Worm (Caenorhabditis elegans) whole organism, L4 larva: ENCODE measurements around the gene algn-6.

Experiments
- D1046.2 ChIP-seq: fragments of 200-800 bp; sonication (Bioruptor generic); IDR thresholded peaks from 2 replicates; pipeline ENCODE4 v1.3.6; 2022; ENCODE audit warnings: missing genetic modification characterization, missing compliant biosample characterization
- F26F4.8 ChIP-seq: fragments of 200-800 bp; sonication (Bioruptor generic); conservative IDR thresholded peaks from 2 replicates; pipeline ENCODE4 v1.3.6; 2022; ENCODE audit warnings: missing genetic modification characterization, missing compliant biosample characterization
- T20F7.1 ChIP-seq: fragments of 200-800 bp; sonication (Bioruptor generic); optimal IDR thresholded peaks from 2 replicates; lab custom pipeline; 2018; ENCODE audit warnings: mild to moderate bottlenecking, missing genetic modification characterization, missing compliant biosample characterization
- Y48G9A.11 ChIP-seq: fragments of 200-800 bp; sonication (Bioruptor generic); IDR thresholded peaks from 2 replicates; pipeline ENCODE4 v1.3.6; 2022; ENCODE audit warnings: missing genetic modification reagents, missing genetic modification characterization, missing compliant biosample characterization
- aha-1 ChIP-seq: fragments of 150-350 bp; peaks from one replicate; lab custom pipeline; 2014; ENCODE audit warnings: missing biosample characterization, missing genetic modification characterization
- aly-2 ChIP-seq: sonication (generic microtip); optimal IDR thresholded peaks from 2 replicates; lab custom pipeline; 2018; ENCODE audit warnings: missing biosample characterization, missing genetic modification characterization
- arid-1 ChIP-seq: fragments of 200-800 bp; sonication (Bioruptor generic); conservative IDR thresholded peaks from 2 replicates; pipeline ENCODE4 v1.3.6; 2022; ENCODE audit warnings: missing genetic modification reagents, missing genetic modification characterization, missing compliant biosample characterization
- ces-1 ChIP-seq: fragments of 150-350 bp; sonication (generic microtip); optimal IDR thresholded peaks from 4 replicates; lab custom pipeline; 2014; ENCODE audit warnings: missing biosample characterization, missing genetic modification reagents, missing genetic modification characterization
- daf-12 ChIP-seq: fragments of 150-350 bp; optimal IDR thresholded peaks from 2 replicates; lab custom pipeline; 2014; ENCODE audit warnings: missing biosample characterization, missing genetic modification reagents, missing genetic modification characterization
- daf-16 ChIP-seq, 3 experiments: sonication (generic microtip); optimal IDR thresholded peaks; 2 replicates each; lab custom pipeline; 2016 to 2017; ENCODE audit warnings: missing genetic modification characterization in 3 of 3, missing genetic modification reagents in 3 of 3, mild to moderate bottlenecking in 2 of 3, missing compliant biosample characterization in 2 of 3, missing biosample characterization in 1 of 3, moderate library complexity in 1 of 3
- daf-8 ChIP-seq: fragments of 200-800 bp; sonication (Bioruptor generic); IDR thresholded peaks from 2 replicates; pipeline ENCODE4 v1.3.6; 2022; ENCODE audit warnings: missing genetic modification characterization, missing compliant biosample characterization
- dpl-1 ChIP-seq: fragments of 150-350 bp; optimal IDR thresholded peaks from 2 replicates; lab custom pipeline; 2014; ENCODE audit warnings: missing biosample characterization, missing genetic modification reagents, missing genetic modification characterization
- duxl-1 ChIP-seq: sonication (generic microtip); optimal IDR thresholded peaks from 2 replicates; lab custom pipeline; 2016; ENCODE audit warnings: mild to moderate bottlenecking, missing genetic modification characterization, moderate library complexity, missing compliant biosample characterization; ENCODE audit not compliant: poor library complexity
- dve-1 ChIP-seq: sonication (generic microtip); optimal IDR thresholded peaks from 2 replicates; lab custom pipeline; 2017; ENCODE audit warnings: antibody characterized with exemption, mild to moderate bottlenecking, missing genetic modification characterization, missing compliant biosample characterization; ENCODE audit not compliant: insufficient read depth
- egl-27 ChIP-seq: sonication (generic microtip); optimal IDR thresholded peaks from 3 replicates; lab custom pipeline; 2017; ENCODE audit warnings: missing biosample characterization, missing genetic modification reagents, missing genetic modification characterization
- fkh-10 ChIP-seq: fragments of 150-350 bp; optimal IDR thresholded peaks from 2 replicates; lab custom pipeline; 2014; ENCODE audit warnings: missing biosample characterization, missing genetic modification reagents, missing genetic modification characterization
- hif-1 ChIP-seq, 2 experiments: sonication (generic microtip); optimal IDR thresholded peaks; 2 replicates each; lab custom pipeline; 2016 to 2017; ENCODE audit warnings: missing compliant biosample characterization in 2 of 2, missing genetic modification characterization in 2 of 2, missing genetic modification reagents in 2 of 2, missing genotype in 2 of 2, mild to moderate bottlenecking in 1 of 2
- hlh-30 ChIP-seq: sonication (generic microtip); optimal IDR thresholded peaks from 2 replicates; lab custom pipeline; 2017; ENCODE audit warnings: antibody characterized with exemption, mild to moderate bottlenecking, missing genetic modification characterization, missing compliant biosample characterization; ENCODE audit not compliant: insufficient read depth
- lin-15B ChIP-seq: fragments of 150-350 bp; sonication (generic microtip); optimal IDR thresholded peaks from 3 replicates; lab custom pipeline; 2014; ENCODE audit warnings: missing biosample characterization, missing genetic modification characterization
- lin-29 ChIP-seq: fragments of 200-800 bp; sonication (Bioruptor generic); IDR thresholded peaks from 2 replicates; pipeline ENCODE4 v1.3.6; 2022; ENCODE audit warnings: missing genetic modification reagents, missing genetic modification characterization, missing compliant biosample characterization
- lin-38 ChIP-seq: fragments of 200-800 bp; sonication (Bioruptor generic); IDR thresholded peaks from 2 replicates; pipeline ENCODE4 v1.3.6; 2022; ENCODE audit warnings: missing genetic modification reagents, missing genetic modification characterization, missing compliant biosample characterization
- lsy-2 ChIP-seq, 2 experiments: fragments of 150-350 bp in 1 of 2; sonication (generic microtip) in 1 of 2; optimal IDR thresholded peaks; 2 replicates each; lab custom pipeline; 2014 to 2017; ENCODE audit warnings: missing biosample characterization in 2 of 2, missing genetic modification characterization in 2 of 2
- madf-5 ChIP-seq, 2 experiments: fragments of 200-800 bp; sonication (Bioruptor generic); IDR thresholded peaks; 2 replicates each; pipeline ENCODE4 v1.3.6; 2022; ENCODE audit warnings: missing compliant biosample characterization in 2 of 2, missing genetic modification characterization in 2 of 2
- madf-9 ChIP-seq: fragments of 200-800 bp; sonication (Bioruptor generic); conservative IDR thresholded peaks from 2 replicates; pipeline ENCODE4 v1.3.6; 2022; ENCODE audit warnings: missing genetic modification reagents, missing genetic modification characterization, missing compliant biosample characterization
- mdl-1 ChIP-seq, 2 experiments: fragments of 150-350 bp in 1 of 2; sonication (generic microtip) in 1 of 2; optimal IDR thresholded peaks; 2 replicates each; lab custom pipeline; 2014 to 2017; ENCODE audit warnings: missing biosample characterization in 2 of 2, missing genetic modification characterization in 2 of 2
- mes-2 ChIP-seq: sonication (generic microtip); optimal IDR thresholded peaks from 2 replicates; lab custom pipeline; 2016; ENCODE audit warnings: missing genotype, mild to moderate bottlenecking, missing genetic modification characterization, missing compliant biosample characterization; ENCODE audit not compliant: poor library complexity, severe bottlenecking
- mxl-2 ChIP-seq: fragments of 200-800 bp; sonication (Bioruptor generic); conservative IDR thresholded peaks from 2 replicates; pipeline ENCODE4 v1.3.6; 2022; ENCODE audit warnings: missing genetic modification reagents, missing genetic modification characterization, missing compliant biosample characterization
- nhr-10 ChIP-seq: fragments of 150-350 bp; optimal IDR thresholded peaks from 2 replicates; lab custom pipeline; 2014; ENCODE audit warnings: missing biosample characterization, missing genetic modification characterization
- nhr-102 ChIP-seq: sonication (generic microtip); optimal IDR thresholded peaks from 2 replicates; lab custom pipeline; 2016; ENCODE audit warnings: mild to moderate bottlenecking, missing genetic modification characterization, moderate library complexity, missing compliant biosample characterization
- nhr-28 ChIP-seq: fragments of 150-350 bp; optimal IDR thresholded peaks from 2 replicates; lab custom pipeline; 2014; ENCODE audit warnings: missing biosample characterization, missing genetic modification characterization
- nhr-48 ChIP-seq: sonication (generic microtip); optimal IDR thresholded peaks from 2 replicates; lab custom pipeline; 2016; ENCODE audit warnings: mild to moderate bottlenecking, missing genetic modification characterization, missing compliant biosample characterization
- nhr-6 ChIP-seq: fragments of 150-350 bp; optimal IDR thresholded peaks from 2 replicates; lab custom pipeline; 2014; ENCODE audit warnings: missing biosample characterization, missing genetic modification characterization
- php-3 ChIP-seq: fragments of 200-800 bp; sonication (Bioruptor generic); IDR thresholded peaks from 2 replicates; pipeline ENCODE4 v1.3.6; 2022; ENCODE audit warnings: missing genetic modification reagents, missing genetic modification characterization, missing compliant biosample characterization
- set-16 ChIP-seq: fragments of 200-800 bp; sonication (Bioruptor generic); IDR thresholded peaks from 2 replicates; pipeline ENCODE4 v1.3.6; 2022; ENCODE audit warnings: missing genetic modification reagents, missing genetic modification characterization, missing compliant biosample characterization
- unc-130 ChIP-seq: sonication (generic microtip); optimal IDR thresholded peaks from 2 replicates; lab custom pipeline; 2016; ENCODE audit warnings: missing genetic modification reagents, missing genetic modification characterization, missing compliant biosample characterization
- vab-7 ChIP-seq: fragments of 200-800 bp; sonication (Bioruptor generic); IDR thresholded peaks from 2 replicates; pipeline ENCODE4 v1.3.6; 2022; ENCODE audit warnings: missing genetic modification reagents, missing genetic modification characterization, missing compliant biosample characterization
- ztf-11 ChIP-seq: fragments of 150-350 bp; optimal IDR thresholded peaks from 2 replicates; lab custom pipeline; 2014; ENCODE audit warnings: missing biosample characterization, missing genetic modification characterization

Gene algn-6

DNA sequence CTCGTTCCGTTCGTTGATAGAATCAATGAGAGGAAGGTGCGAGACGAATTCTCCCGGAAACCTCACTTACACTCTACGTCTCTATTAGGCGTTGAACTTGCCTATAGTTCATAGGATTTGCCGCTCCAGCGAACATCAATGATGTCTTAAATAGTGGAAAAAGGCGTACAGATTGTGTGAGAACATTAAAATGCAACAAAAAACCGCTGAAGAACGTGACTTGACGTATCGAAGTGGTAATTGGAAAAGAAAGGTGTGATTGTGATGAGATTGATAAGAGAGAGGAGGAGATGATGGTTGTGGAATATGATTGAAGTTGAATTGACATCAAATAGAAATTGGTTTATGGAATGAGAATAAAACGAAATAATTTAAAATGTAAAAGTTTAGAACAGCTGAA is 5.6 kb upstream of the algn-6 start (continued):
- TF ChIP-seq dve-1 (peak; percentile 25), lin-29 (GFP tag; lab: Robert Waterston, UW) (no peak), nhr-28 (tag; lab: Kevin White, UChicago) (peak; percentile 21), nhr-48 (peak; percentile 19), mdl-1 (tag; optimal IDR thresholded peaks at IDR 0.05; lab: Kevin White, UChicago) (peak in 1 of 2 experiments; percentile 5), duxl-1 (tag; lab: Kevin White, UChicago) (no peak), D1046.2 (GFP tag; lab: Robert Waterston, UW) (no peak), vab-7 (GFP tag; lab: Robert Waterston, UW) (no peak), daf-12 (tag; lab: Kevin White, UChicago) (no peak), hlh-30 (tag; lab: Kevin White, UChicago) (peak; percentile 20), daf-16 (GFP tag; optimal IDR thresholded peaks at IDR 0.05; lab: Kevin White, UChicago) (no peak), daf-16 (tag; optimal IDR thresholded peaks at IDR 0.05; lab: Kevin White, UChicago) (peak; percentile 13), F26F4.8 (GFP tag; lab: Robert Waterston, UW) (no peak), unc-130 (no peak), ztf-11 (tag; lab: Kevin White, UChicago) (no peak), daf-8 (no peak)

DNA sequence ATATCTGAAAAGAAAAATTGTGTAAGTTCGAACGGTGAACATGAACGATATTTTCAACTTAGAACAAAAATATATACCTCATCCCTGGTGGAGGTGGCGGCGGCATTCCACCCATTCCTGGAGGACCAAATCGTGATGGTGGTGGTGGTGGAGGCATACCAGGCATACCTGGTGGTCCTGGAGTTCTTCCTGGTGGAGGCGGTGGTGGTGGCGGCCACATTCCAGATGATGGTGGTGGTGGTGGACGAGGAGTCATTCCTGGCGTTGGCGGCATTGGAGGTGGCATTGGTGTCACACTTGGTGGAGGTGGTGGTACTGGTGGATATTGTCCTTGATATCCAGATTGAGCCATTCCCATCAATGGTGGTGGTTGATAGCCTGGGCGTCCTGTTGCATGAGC is 5.0 kb upstream of the algn-6 start:
- TF ChIP-seq lin-29 (GFP tag; lab: Robert Waterston, UW): 0 out of 2 replicates have a peak, but pooled peaks have one; percentile 20
- no peak for TF ChIP-seq aly-2 (tag; lab: Kevin White, UChicago)
- TF ChIP-seq set-16: peak; percentile 79

DNA sequence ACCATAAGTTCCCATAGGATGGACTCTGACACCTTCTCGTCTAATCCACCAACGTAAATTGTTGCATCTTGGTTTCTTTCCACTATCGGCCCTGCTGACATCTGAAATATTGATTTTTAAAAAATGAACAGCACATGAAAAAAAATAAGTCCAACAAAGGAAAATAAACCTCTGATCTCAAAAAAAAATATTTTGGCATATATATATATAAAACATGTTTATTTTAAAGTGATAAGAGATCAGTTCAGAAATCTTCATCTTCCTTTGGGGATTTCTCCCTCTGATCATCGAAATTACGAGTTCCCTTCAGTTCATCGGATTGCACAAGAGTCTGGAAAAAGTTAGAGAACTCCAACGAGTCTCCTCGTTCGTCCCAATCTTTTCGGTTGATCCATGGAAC is 3.9 kb upstream of the algn-6 start, which contains the start of gene sap-49:
Gene sap-49 (minus strand): TSS at position 101 of the 400 bp plus-strand sequence.
- TF ChIP-seq fkh-10 (GFP tag; lab: Kevin White, UChicago): no peak
- TF ChIP-seq lin-38 (GFP tag; lab: Robert Waterston, UW): 0 out of 2 replicates have a peak, but pooled peaks have one; percentile 5

DNA sequence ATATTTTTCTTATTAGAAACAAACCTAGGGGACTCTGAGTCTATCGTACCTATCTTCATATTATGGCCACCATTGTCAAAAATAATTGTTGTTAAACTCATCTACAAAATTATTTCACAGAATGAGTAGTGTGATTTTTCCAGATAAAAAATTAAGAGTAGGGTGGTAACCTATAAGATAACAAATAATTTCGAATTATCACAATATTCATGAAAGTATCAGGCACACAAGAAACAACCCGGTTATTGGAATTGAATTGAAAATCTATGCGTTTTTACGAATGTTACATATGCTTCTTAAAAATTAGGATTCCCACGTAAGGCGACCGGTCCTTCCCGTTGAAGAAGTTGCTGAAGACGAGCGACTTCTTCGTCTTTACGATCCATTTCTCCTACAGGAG is 2.4 kb upstream of the algn-6 start, which contains the start of gene arp-6:
Gene arp-6 (minus strand): TSS at position 101 of the 400 bp plus-strand sequence.
- TF ChIP-seq hif-1 (tag; optimal IDR thresholded peaks at IDR 0.05; lab: Kevin White, UChicago): no peak
- no peak for TF ChIP-seq aha-1 (tag; lab: Kevin White, UChicago)
- no peak for TF ChIP-seq madf-5 (GFP tag; IDR thresholded peaks at IDR 0.05; lab: Robert Waterston, UW)
- TF ChIP-seq nhr-48: no peak
- no peak for TF ChIP-seq lin-15B (tag; lab: Kevin White, UChicago)
- no peak for TF ChIP-seq set-16
- TF ChIP-seq fkh-10 (GFP tag; lab: Kevin White, UChicago): no peak

DNA sequence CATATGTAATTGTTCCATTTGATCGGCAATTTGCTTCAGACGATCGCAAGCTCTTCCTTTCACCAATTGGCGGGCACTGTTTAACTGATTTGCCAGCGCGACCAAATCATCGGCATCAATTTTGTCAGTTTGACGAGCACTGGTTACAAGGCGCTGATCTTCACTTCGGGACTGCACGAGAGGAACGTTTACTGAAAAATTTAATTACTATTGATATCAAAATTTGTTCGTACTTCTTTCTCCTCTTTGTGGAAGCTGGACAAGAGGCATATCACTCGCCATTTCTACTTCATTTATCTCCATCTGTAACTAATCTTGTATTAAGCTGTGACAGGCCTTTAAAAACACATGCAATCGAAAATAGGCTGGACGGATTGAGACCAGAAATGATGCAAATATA is 1.7 kb upstream of the algn-6 start, which contains the start of gene C08B11.9:
Gene C08B11.9 (minus strand): TSS at position 307 of the 400 bp plus-strand sequence.
- no peak for TF ChIP-seq nhr-102 (tag; lab: Kevin White, UChicago)
- TF ChIP-seq dve-1: no peak
- TF ChIP-seq madf-9 (GFP tag; lab: Robert Waterston, UW): no peak
- TF ChIP-seq arid-1 (GFP tag; lab: Robert Waterston, UW): peak; percentile 55; the same call in 1 of the 2 replicates
- TF ChIP-seq lin-38 (GFP tag; lab: Robert Waterston, UW): peak; percentile 54

DNA sequence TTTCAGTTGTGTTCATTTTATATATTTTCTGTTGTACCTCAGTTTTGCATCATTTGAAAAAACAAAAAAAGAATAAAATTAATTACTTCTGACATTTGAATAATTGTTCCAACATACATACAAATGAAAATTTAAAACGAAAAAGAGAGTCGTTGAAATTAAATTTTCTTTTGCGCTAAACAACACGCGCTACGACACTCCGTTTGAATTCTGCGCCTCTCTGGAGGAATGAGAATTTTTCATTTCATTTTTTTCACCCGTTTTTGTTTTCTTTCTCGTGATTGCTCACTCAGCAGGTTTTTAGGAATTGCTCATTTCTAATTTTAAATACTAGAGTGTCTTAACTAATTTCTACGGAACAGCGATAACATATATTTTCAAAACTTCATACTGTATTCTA is 2.0 kb downstream of the algn-6 start:
- peak in 1 of 2 experiments; percentile 74 for TF ChIP-seq lsy-2 (tag; optimal IDR thresholded peaks at IDR 0.05; lab: Kevin White, UChicago)
- TF ChIP-seq nhr-10 (tag; lab: Kevin White, UChicago): no peak
- no peak for TF ChIP-seq php-3 (GFP tag; lab: Robert Waterston, UW)
- TF ChIP-seq egl-27: no peak
- peak; percentile 26 for TF ChIP-seq dpl-1 (GFP tag; lab: Kevin White, UChicago)
- no peak for TF ChIP-seq nhr-48
- peak; percentile 57 for TF ChIP-seq lin-38 (GFP tag; lab: Robert Waterston, UW)
- TF ChIP-seq hlh-30 (tag; lab: Kevin White, UChicago): peak; percentile 70
- no peak for TF ChIP-seq ces-1 (GFP tag; lab: Kevin White, UChicago)
- no peak for TF ChIP-seq mxl-2 (GFP tag; lab: Robert Waterston, UW)
- TF ChIP-seq mes-2: peak; percentile 39
- TF ChIP-seq Y48G9A.11 (GFP tag; lab: Robert Waterston, UW): 0 out of 2 replicates have a peak, but pooled peaks have one; percentile 37
- TF ChIP-seq nhr-6 (tag; lab: Kevin White, UChicago): peak; percentile 9
- peak; percentile 96 for TF ChIP-seq T20F7.1
- TF ChIP-seq aha-1 (tag; lab: Kevin White, UChicago): peak; percentile 50
